Fruit fly (Drosophila melanogaster) whole organism, prepupa: ENCODE results near the gene wrd.

Source experiments
- CG10631 ChIP-seq: fragments of 200-800 bp; sonication (Bioruptor generic); optimal IDR thresholded peaks from 2 replicates; lab custom pipeline; 2016; ENCODE audit warnings: missing biosample characterization, missing genetic modification characterization
- CG10669 ChIP-seq: fragments of 200-800 bp; sonication (Bioruptor generic); optimal IDR thresholded peaks from 3 replicates; lab custom pipeline; 2018; ENCODE audit warnings: missing biosample characterization, mild to moderate bottlenecking, missing genetic modification characterization, moderate library complexity
- CG11294 ChIP-seq: fragments of 200-800 bp; sonication (Bioruptor generic); IDR thresholded peaks from 2 replicates; pipeline ENCODE4 v1.3.6; 2022; ENCODE audit warnings: missing biosample characterization, missing genetic modification characterization
- CG11762 ChIP-seq: fragments of 200-800 bp; sonication (Bioruptor generic); optimal IDR thresholded peaks from 3 replicates; lab custom pipeline; 2016; ENCODE audit warnings: missing biosample characterization, missing genetic modification characterization; ENCODE audit not compliant: insufficient read depth
- CG11902 ChIP-seq: fragments of 200-800 bp; sonication (Bioruptor generic); optimal IDR thresholded peaks from 3 replicates; lab custom pipeline; 2016; ENCODE audit warnings: missing biosample characterization, missing genetic modification characterization
- CG15336 ChIP-seq: fragments of 200-800 bp; sonication (Bioruptor generic); IDR thresholded peaks from 2 replicates; pipeline ENCODE4 v1.3.6; 2022; ENCODE audit warnings: missing biosample characterization, missing genetic modification characterization
- CG1621 ChIP-seq: fragments of 200-800 bp; sonication (Bioruptor generic); optimal IDR thresholded peaks from 3 replicates; lab custom pipeline; 2018; ENCODE audit warnings: missing biosample characterization, mild to moderate bottlenecking, missing genetic modification characterization
- CG3032 ChIP-seq: fragments of 200-800 bp; optimal IDR thresholded peaks from 2 replicates; lab custom pipeline; 2019; ENCODE audit warnings: missing biosample characterization, mild to moderate bottlenecking, missing genetic modification characterization, moderate library complexity
- CG31627 ChIP-seq: fragments of 200-800 bp; sonication (Bioruptor generic); optimal IDR thresholded peaks from 3 replicates; lab custom pipeline; 2016; ENCODE audit warnings: missing biosample characterization, missing genetic modification characterization
- CG32006 ChIP-seq: fragments of 200-800 bp; sonication (Bioruptor generic); optimal IDR thresholded peaks from 3 replicates; lab custom pipeline; 2017; ENCODE audit warnings: missing biosample characterization, mild to moderate bottlenecking, missing genetic modification characterization
- CG34406 ChIP-seq: fragments of 200-800 bp; sonication (Bioruptor generic); optimal IDR thresholded peaks from 3 replicates; lab custom pipeline; 2016; ENCODE audit warnings: missing biosample characterization, missing genetic modification characterization
- CG4318 ChIP-seq: fragments of 200-800 bp; sonication (Bioruptor generic); optimal IDR thresholded peaks from 3 replicates; lab custom pipeline; 2017; ENCODE audit warnings: missing biosample characterization, mild to moderate bottlenecking, missing genetic modification characterization
- CG6163 ChIP-seq: fragments of 200-800 bp; sonication (Bioruptor generic); IDR thresholded peaks from 3 replicates; pipeline ENCODE4 v1.3.6; 2022; ENCODE audit warnings: missing biosample characterization, missing genetic modification characterization
- CG6792 ChIP-seq: fragments of 200-800 bp; sonication (Bioruptor generic); optimal IDR thresholded peaks from 3 replicates; lab custom pipeline; 2016; ENCODE audit warnings: missing biosample characterization, missing genetic modification characterization
- CG6854 ChIP-seq: fragments of 200-800 bp; sonication (Bioruptor generic); optimal IDR thresholded peaks from 2 replicates; lab custom pipeline; 2017; ENCODE audit warnings: missing biosample characterization, mild to moderate bottlenecking, missing genetic modification characterization
- CG7368 ChIP-seq: fragments of 200-800 bp; sonication (Bioruptor generic); optimal IDR thresholded peaks from 3 replicates; lab custom pipeline; 2016; ENCODE audit warnings: missing biosample characterization, missing genetic modification characterization
- CG8119 ChIP-seq: fragments of 200-800 bp; sonication (Bioruptor generic); IDR thresholded peaks from 3 replicates; pipeline ENCODE4 v1.3.6; 2022; ENCODE audit warnings: missing biosample characterization, missing genetic modification characterization
- CG8632 ChIP-seq: fragments of 200-800 bp; sonication (Bioruptor generic); optimal IDR thresholded peaks from 3 replicates; lab custom pipeline; 2016; ENCODE audit warnings: missing biosample characterization, missing genetic modification characterization
- Eip75B ChIP-seq: fragments of 200-800 bp; sonication (Bioruptor generic); optimal IDR thresholded peaks from 3 replicates; lab custom pipeline; 2016; ENCODE audit warnings: missing biosample characterization, missing genetic modification characterization
- Eip78C ChIP-seq: fragments of 200-800 bp; sonication (Bioruptor generic); peaks from one replicate; lab custom pipeline; 2016; ENCODE audit warnings: missing biosample characterization, missing genetic modification characterization
- Eip93F ChIP-seq: fragments of 200-800 bp; sonication (Bioruptor generic); optimal IDR thresholded peaks from 2 replicates; lab custom pipeline; 2016; ENCODE audit warnings: missing biosample characterization, mild to moderate bottlenecking, missing genetic modification characterization
- Gug ChIP-seq: fragments of 200-800 bp; sonication (Bioruptor generic); IDR thresholded peaks from 2 replicates; pipeline ENCODE4 v1.3.6; 2022; ENCODE audit warnings: missing biosample characterization, missing genetic modification characterization
- Hr39 ChIP-seq: fragments of 200-800 bp; sonication (Bioruptor generic); optimal IDR thresholded peaks from 2 replicates; lab custom pipeline; 2016; ENCODE audit warnings: missing biosample characterization, missing genetic modification characterization
- Met ChIP-seq: fragments of 200-800 bp; sonication (Bioruptor generic); optimal IDR thresholded peaks from 3 replicates; lab custom pipeline; 2016; ENCODE audit warnings: missing biosample characterization, missing genetic modification characterization
- Smox ChIP-seq: fragments of 200-800 bp; sonication (Bioruptor generic); optimal IDR thresholded peaks from 3 replicates; lab custom pipeline; 2016; ENCODE audit warnings: missing biosample characterization, missing genetic modification characterization
- Sox14 ChIP-seq: fragments of 200-800 bp; sonication (Bioruptor generic); optimal IDR thresholded peaks from 3 replicates; lab custom pipeline; 2016; ENCODE audit warnings: missing biosample characterization, missing genetic modification characterization
- Sox15 ChIP-seq: fragments of 200-800 bp; sonication (Bioruptor generic); optimal IDR thresholded peaks from 3 replicates; lab custom pipeline; 2016; ENCODE audit warnings: missing biosample characterization, missing genetic modification characterization
- acj6 ChIP-seq: fragments of 200-800 bp; sonication (Bioruptor generic); optimal IDR thresholded peaks from 3 replicates; lab custom pipeline; 2016; ENCODE audit warnings: missing biosample characterization, missing genetic modification characterization
- cyc ChIP-seq: fragments of 200-800 bp; sonication (Bioruptor generic); optimal IDR thresholded peaks from 3 replicates; lab custom pipeline; 2016; ENCODE audit warnings: missing biosample characterization, missing genetic modification characterization
- dac ChIP-seq: fragments of 200-800 bp; sonication (Bioruptor generic); optimal IDR thresholded peaks from 2 replicates; lab custom pipeline; 2017; ENCODE audit warnings: missing biosample characterization, mild to moderate bottlenecking, missing genetic modification characterization
- dsx ChIP-seq: fragments of 200-800 bp; optimal IDR thresholded peaks from 3 replicates; lab custom pipeline; 2019; ENCODE audit warnings: missing biosample characterization, mild to moderate bottlenecking, missing genetic modification characterization, moderate library complexity; ENCODE audit not compliant: poor library complexity, severe bottlenecking
- esn ChIP-seq: fragments of 200-800 bp; sonication (Bioruptor generic); optimal IDR thresholded peaks from 2 replicates; lab custom pipeline; 2016; ENCODE audit warnings: missing biosample characterization, mild to moderate bottlenecking, missing genetic modification characterization, moderate library complexity
- fd59A ChIP-seq: fragments of 200-800 bp; sonication (Bioruptor generic); optimal IDR thresholded peaks from 2 replicates; lab custom pipeline; 2017; ENCODE audit warnings: missing biosample characterization, mild to moderate bottlenecking, missing genetic modification characterization, missing genetic modification reagents
- fkh ChIP-seq: fragments of 200-800 bp; sonication (Bioruptor generic); optimal IDR thresholded peaks from 3 replicates; lab custom pipeline; 2017; ENCODE audit warnings: missing biosample characterization, mild to moderate bottlenecking, missing genetic modification characterization, moderate library complexity
- net ChIP-seq: fragments of 200-800 bp; sonication (Bioruptor generic); optimal IDR thresholded peaks from 3 replicates; lab custom pipeline; 2016; ENCODE audit warnings: missing biosample characterization, missing genetic modification characterization
- pdm3 ChIP-seq: fragments of 200-800 bp; sonication (Bioruptor generic); optimal IDR thresholded peaks from 3 replicates; lab custom pipeline; 2016; ENCODE audit warnings: missing biosample characterization, missing genetic modification characterization
- salr ChIP-seq, 2 experiments: fragments of 200-800 bp; sonication (Bioruptor generic); optimal IDR thresholded peaks; 3 replicates each; lab custom pipeline; 2016 to 2018; ENCODE audit warnings: missing biosample characterization in 2 of 2, missing genetic modification characterization in 2 of 2, mild to moderate bottlenecking in 1 of 2
- spab ChIP-seq: fragments of 200-800 bp; sonication (Bioruptor generic); optimal IDR thresholded peaks from 2 replicates; lab custom pipeline; 2017; ENCODE audit warnings: missing biosample characterization, mild to moderate bottlenecking, missing genetic modification characterization, missing genetic modification reagents
- svp ChIP-seq: fragments of 200-800 bp; sonication (Bioruptor generic); peaks from one replicate; lab custom pipeline; 2016; ENCODE audit warnings: missing biosample characterization, missing genetic modification characterization
- topi ChIP-seq: fragments of 200-800 bp; sonication (Bioruptor generic); optimal IDR thresholded peaks from 3 replicates; lab custom pipeline; 2016; ENCODE audit warnings: missing biosample characterization, missing genetic modification characterization

Gene wrd

dm6 chr3R:18157459-18157858 lies 10.1 kb upstream of the wrd start (continued):
- no peak for TF ChIP-seq CG6854 (GFP tag; lab: Kevin White, UChicago)
- peak; percentile 30 for TF ChIP-seq Eip75B (GFP tag; lab: Kevin White, UChicago)
- peak; percentile 77 for TF ChIP-seq CG3032 (tag; lab: Kevin White, UChicago)
- TF ChIP-seq Smox = peak; percentile 59
- peak; percentile 55 for TF ChIP-seq pdm3 (GFP tag; lab: Kevin White, UChicago)
- peak; percentile 81 for TF ChIP-seq svp (GFP tag; lab: Kevin White, UChicago)
- TF ChIP-seq esn (GFP tag; lab: Kevin White, UChicago) = peak; percentile 74

- no peak for TF ChIP-seq CG32006 (GFP tag; lab: Kevin White, UChicago)
- TF ChIP-seq topi (GFP tag; lab: Kevin White, UChicago) = no peak
- no peak for TF ChIP-seq CG1621
- no peak for TF ChIP-seq CG6792 (GFP tag; lab: Kevin White, UChicago)
- TF ChIP-seq CG34406 (GFP tag; lab: Kevin White, UChicago) = no peak
- no peak for TF ChIP-seq fd59A (GFP tag; lab: Kevin White, UChicago)
Measured at dm6 chr3R:18158401-18158800, 9.2 kb upstream of the wrd start, which contains the start of gene CG14315. CG14315 (plus strand) TSS chr3R:18158701.

- TF ChIP-seq Sox15 (GFP tag; lab: Kevin White, UChicago) = no peak
- no peak for TF ChIP-seq CG7368 (GFP tag; lab: Kevin White, UChicago)
- TF ChIP-seq Smox = no peak
- no peak for TF ChIP-seq fkh (GFP tag; lab: Kevin White, UChicago)
- TF ChIP-seq fd59A (GFP tag; lab: Kevin White, UChicago) = no peak
- TF ChIP-seq Eip93F = no peak
- TF ChIP-seq CG4318 (GFP tag; lab: Kevin White, UChicago) = no peak
- TF ChIP-seq CG15336 (GFP tag; lab: Robert Waterston, UW) = no peak
- no peak for TF ChIP-seq net (GFP tag; lab: Kevin White, UChicago)
- no peak for TF ChIP-seq Met (GFP tag; lab: Kevin White, UChicago)
- TF ChIP-seq salr (GFP tag; optimal IDR thresholded peaks at IDR 0.05; lab: Kevin White, UChicago) = no peak
- TF ChIP-seq CG11294 (GFP tag; lab: Robert Waterston, UW) = no peak
- TF ChIP-seq CG11762 (GFP tag; lab: Kevin White, UChicago) = no peak
- no peak for TF ChIP-seq Sox14 (GFP tag; lab: Kevin White, UChicago)
- TF ChIP-seq CG11902 (GFP tag; lab: Kevin White, UChicago) = no peak
- TF ChIP-seq CG1621 = no peak
- no peak for TF ChIP-seq CG8632 (GFP tag; lab: Kevin White, UChicago)
- TF ChIP-seq Gug = no peak
- no peak for TF ChIP-seq Eip78C (GFP tag; lab: Kevin White, UChicago)
- no peak for TF ChIP-seq CG10631
Measured at dm6 chr3R:18160165-18160814, 7.3 kb upstream of the wrd start.

- TF ChIP-seq dsx (peak; percentile 10), CG6792 (GFP tag; lab: Kevin White, UChicago) (peak; percentile 43), CG8632 (GFP tag; lab: Kevin White, UChicago) (no peak), Gug (peak; percentile 55; the same call in 1 of the 2 replicates), fd59A (GFP tag; lab: Kevin White, UChicago) (no peak), CG10631 (peak; percentile 61), cyc (GFP tag; lab: Kevin White, UChicago) (peak; percentile 66), net (GFP tag; lab: Kevin White, UChicago) (peak; percentile 61), Smox (peak; percentile 64), Eip93F (peak; percentile 16), CG6163 (GFP tag; lab: Robert Waterston, UW) (peak; percentile 69), Hr39 (peak; percentile 69), acj6 (GFP tag; lab: Kevin White, UChicago) (peak; percentile 64), Sox14 (GFP tag; lab: Kevin White, UChicago) (peak; percentile 64), CG11762 (GFP tag; lab: Kevin White, UChicago) (peak; percentile 7), CG31627 (GFP tag; lab: Kevin White, UChicago) (peak; percentile 79), CG7368 (GFP tag; lab: Kevin White, UChicago) (peak; percentile 8), Met (GFP tag; lab: Kevin White, UChicago) (peak; percentile 68), CG11902 (GFP tag; lab: Kevin White, UChicago) (peak; percentile 40), CG8119 (GFP tag; lab: Robert Waterston, UW) (0 out of 3 replicates have a peak, but pooled peaks have one; percentile 39), fkh (GFP tag; lab: Kevin White, UChicago) (peak; percentile 97), CG34406 (GFP tag; lab: Kevin White, UChicago) (peak; percentile 13), topi (GFP tag; lab: Kevin White, UChicago) (peak; percentile 70), spab (GFP tag; lab: Kevin White, UChicago) (no peak), CG32006 (GFP tag; lab: Kevin White, UChicago) (peak; percentile 59), dac (GFP tag; lab: Kevin White, UChicago) (no peak), CG10669 (peak; percentile 46), CG4318 (GFP tag; lab: Kevin White, UChicago) (peak; percentile 19)
Measured at dm6 chr3R:18164052-18164722, 3.4 kb upstream of the wrd start, which contains the start of the genes CG7218 and Cbp20. CG7218 (minus strand) TSS chr3R:18164397. Cbp20 (plus strand) TSS chr3R:18164661.
